Comparison of ENCODE assay signal across 3 fruit fly cellular contexts in genomic region chrX:11420752-11421396, dm6.
A peak's percentile ranks its signal among the peaks of the same experiment; 100 is the strongest.
TF ChIP-seq lines count a peak whose summit lies in the region.

No protein-coding gene starts in this region.

- no peak for TF ChIP-seq CTCF in whole organism, embryonic (GFP tag; optimal IDR thresholded peaks at IDR 0.05; lab: Kevin White, UChicago)

TF ChIP-seq in whole organism, embryonic, 481 proteins besides CTCF, POLR2A, EP300 and RAD21:
- TF ChIP-seq sd (tag; optimal IDR thresholded peaks at IDR 0.05; lab: Kevin White, UChicago) (peak; percentile 55), exex (tag; optimal IDR thresholded peaks at IDR 0.05; lab: Kevin White, UChicago) (peak; percentile 29), CG18262 (tag; optimal IDR thresholded peaks at IDR 0.05; lab: Kevin White, UChicago) (no peak), ERR (GFP tag; optimal IDR thresholded peaks at IDR 0.05; lab: Kevin White, UChicago) (no peak), sug (tag; optimal IDR thresholded peaks at IDR 0.05; lab: Kevin White, UChicago) (peak; percentile 84), CG32772 (GFP tag; IDR thresholded peaks at IDR 0.05; lab: Robert Waterston, UW) (no peak), Med (GFP tag; lab: Kevin White, UChicago) (peak; percentile 59), CG10274 (GFP tag; optimal IDR thresholded peaks at IDR 0.05; lab: Kevin White, UChicago) (no peak)

TF ChIP-seq in whole organism, prepupa, 60 proteins besides CTCF, POLR2A, EP300 and RAD21:
- TF ChIP-seq svp (GFP tag; lab: Kevin White, UChicago) (peak; percentile 19), vri (GFP tag; optimal IDR thresholded peaks at IDR 0.05; lab: Kevin White, UChicago) (peak; percentile 53), achi (GFP tag; optimal IDR thresholded peaks at IDR 0.05; lab: Kevin White, UChicago) (no peak), CG6276 (GFP tag; optimal IDR thresholded peaks at IDR 0.05; lab: Kevin White, UChicago) (no peak)

TF ChIP-seq in whole organism, wandering third instar larva, 38 proteins besides CTCF, POLR2A, EP300 and RAD21:
- no peak for TF ChIP-seq Jra (GFP tag; optimal IDR thresholded peaks at IDR 0.05; lab: Kevin White, UChicago)
- TF ChIP-seq psq (GFP tag; optimal IDR thresholded peaks at IDR 0.05; lab: Kevin White, UChicago) = no peak
- no peak for TF ChIP-seq Rel (GFP tag; optimal IDR thresholded peaks at IDR 0.05; lab: Kevin White, UChicago)
- TF ChIP-seq Rel (tag; optimal IDR thresholded peaks at IDR 0.05; lab: Kevin White, UChicago) = no peak
- TF ChIP-seq h (GFP tag; optimal IDR thresholded peaks at IDR 0.05; lab: Kevin White, UChicago) = peak; percentile 10
- no peak for TF ChIP-seq Myc (optimal IDR thresholded peaks at IDR 0.05; lab: Kevin White, UChicago)
